Fruit fly (Drosophila melanogaster) whole organism, embryonic: ENCODE data around the gene Ant2.
A peak's percentile ranks its signal among the peaks of the same experiment; 100 is the strongest.

Experiments
- B-H2 ChIP-seq: fragments of 200-800 bp; sonication (Bioruptor generic); optimal IDR thresholded peaks from 2 replicates; lab custom pipeline; 2018; ENCODE audit warnings: missing biosample characterization, mild to moderate bottlenecking, missing genetic modification characterization
- Bgb ChIP-seq: fragments of 200-800 bp; sonication (Bioruptor generic); IDR thresholded peaks from 2 replicates; pipeline ENCODE4 v1.3.6; 2022; ENCODE audit warnings: missing biosample characterization, missing genetic modification characterization; ENCODE audit not compliant: partially characterized antibody
- CG12299 ChIP-seq: fragments of 200-800 bp; sonication (Bioruptor generic); optimal IDR thresholded peaks from 2 replicates; lab custom pipeline; 2018; ENCODE audit warnings: missing biosample characterization, mild to moderate bottlenecking, missing genetic modification characterization
- CG12769 ChIP-seq: fragments of 200-800 bp; sonication (Bioruptor generic); optimal IDR thresholded peaks from 2 replicates; lab custom pipeline; 2019; ENCODE audit warnings: missing biosample characterization, mild to moderate bottlenecking, missing genetic modification characterization, moderate library complexity
- CG13296 ChIP-seq: fragments of 200-800 bp; sonication (Bioruptor generic); optimal IDR thresholded peaks from 3 replicates; lab custom pipeline; 2018; ENCODE audit warnings: missing biosample characterization, mild to moderate bottlenecking, missing genetic modification characterization
- CG1792 ChIP-seq: fragments of 200-800 bp; sonication (Bioruptor generic); optimal IDR thresholded peaks from 2 replicates; lab custom pipeline; 2016; ENCODE audit warnings: missing biosample characterization, missing genetic modification characterization
- CG3163 ChIP-seq: fragments of 200-800 bp; sonication (Bioruptor generic); optimal IDR thresholded peaks from 3 replicates; lab custom pipeline; 2016; ENCODE audit warnings: missing biosample characterization, missing genetic modification characterization
- CG3995 ChIP-seq: fragments of 200-800 bp; sonication (Bioruptor generic); optimal IDR thresholded peaks from 3 replicates; lab custom pipeline; 2016; ENCODE audit warnings: missing biosample characterization, missing genetic modification characterization
- CG5180 ChIP-seq: fragments of 200-800 bp; sonication (Bioruptor generic); optimal IDR thresholded peaks from 3 replicates; lab custom pipeline; 2017; ENCODE audit warnings: missing biosample characterization, missing genetic modification characterization, mild to moderate bottlenecking, moderate library complexity, missing genetic modification reagents
- CG6254 ChIP-seq: fragments of 200-800 bp; sonication (Bioruptor generic); optimal IDR thresholded peaks from 3 replicates; lab custom pipeline; 2017; ENCODE audit warnings: mild to moderate bottlenecking, missing biosample characterization, missing genetic modification reagents, missing genetic modification characterization
- CG8281 ChIP-seq: fragments of 200-800 bp; sonication (Bioruptor generic); optimal IDR thresholded peaks from 2 replicates; lab custom pipeline; 2018; ENCODE audit warnings: missing biosample characterization, mild to moderate bottlenecking, missing genetic modification characterization, moderate library complexity
- CG9215 ChIP-seq: fragments of 200-800 bp; sonication (Bioruptor generic); IDR thresholded peaks from 2 replicates; pipeline ENCODE4 v1.3.6; 2022; ENCODE audit warnings: missing biosample characterization, missing genetic modification characterization
- CG9727 ChIP-seq: fragments of 200-800 bp; sonication (Bioruptor generic); optimal IDR thresholded peaks from 3 replicates; lab custom pipeline; 2017; ENCODE audit warnings: missing biosample characterization, mild to moderate bottlenecking, missing genetic modification characterization
- CG9797 ChIP-seq: fragments of 200-800 bp; sonication (Bioruptor generic); optimal IDR thresholded peaks from 3 replicates; lab custom pipeline; 2018; ENCODE audit warnings: missing biosample characterization, mild to moderate bottlenecking, missing genetic modification characterization
- CTCF ChIP-seq: fragments of 200-800 bp; sonication (Bioruptor generic); optimal IDR thresholded peaks from 2 replicates; lab custom pipeline; 2017; ENCODE audit warnings: missing biosample characterization, mild to moderate bottlenecking, missing genetic modification characterization, moderate library complexity
- Chrac-16 ChIP-seq: fragments of 200-800 bp; sonication (Bioruptor generic); optimal IDR thresholded peaks from 3 replicates; lab custom pipeline; 2016; ENCODE audit warnings: missing biosample characterization, missing genetic modification characterization
- D19A ChIP-seq: fragments of 200-800 bp; optimal IDR thresholded peaks from 3 replicates; lab custom pipeline; 2019; ENCODE audit warnings: missing biosample characterization, mild to moderate bottlenecking, missing genetic modification characterization, moderate library complexity
- D19B ChIP-seq: fragments of 200-800 bp; sonication (Bioruptor generic); optimal IDR thresholded peaks from 2 replicates; lab custom pipeline; 2017; ENCODE audit warnings: missing biosample characterization, mild to moderate bottlenecking, missing genetic modification characterization
- Dek ChIP-seq: fragments of 200-800 bp; sonication (Bioruptor generic); optimal IDR thresholded peaks from 3 replicates; lab custom pipeline; 2019; ENCODE audit warnings: missing biosample characterization, mild to moderate bottlenecking, missing genetic modification characterization, moderate library complexity
- Drgx ChIP-seq: fragments of 200-800 bp; sonication (Bioruptor generic); IDR thresholded peaks from 2 replicates; pipeline ENCODE4 v1.3.6; 2022; ENCODE audit warnings: missing biosample characterization, missing genetic modification characterization
- Hand ChIP-seq: fragments of 200-800 bp; sonication (Bioruptor generic); optimal IDR thresholded peaks from 2 replicates; lab custom pipeline; 2017; ENCODE audit warnings: mild to moderate bottlenecking, missing biosample characterization, missing genetic modification reagents, missing genetic modification characterization
- Hr39 ChIP-seq: fragments of >200 bp; optimal IDR thresholded peaks from 2 replicates; lab custom pipeline; 2017
- Nf-YC ChIP-seq: fragments of 200-800 bp; optimal IDR thresholded peaks from 3 replicates; lab custom pipeline; 2019; ENCODE audit warnings: missing biosample characterization, mild to moderate bottlenecking, missing genetic modification characterization, moderate library complexity
- Spps ChIP-seq: fragments of 200-800 bp; sonication (Bioruptor generic); optimal IDR thresholded peaks from 2 replicates; lab custom pipeline; 2018; ENCODE audit warnings: missing biosample characterization, mild to moderate bottlenecking, missing genetic modification characterization
- Xrp1 ChIP-seq: fragments of 200-800 bp; sonication (Bioruptor generic); IDR thresholded peaks from 2 replicates; pipeline ENCODE4 v1.3.6; 2022; ENCODE audit warnings: missing biosample characterization, missing genetic modification characterization
- ase ChIP-seq: fragments of 200-800 bp; sonication (Bioruptor generic); IDR thresholded peaks from 3 replicates; pipeline ENCODE4 v1.3.6; 2022; ENCODE audit warnings: missing biosample characterization, missing genetic modification characterization
- ato ChIP-seq: fragments of 200-800 bp; sonication (Bioruptor generic); IDR thresholded peaks from 2 replicates; pipeline ENCODE4 v1.3.6; 2022; ENCODE audit warnings: missing biosample characterization, missing genetic modification characterization; ENCODE audit not compliant: partially characterized antibody
- bsh ChIP-seq, 2 experiments: fragments of 200-800 bp; sonication (Bioruptor generic); optimal IDR thresholded peaks; 2 replicates each; lab custom pipeline; 2017 to 2018; ENCODE audit warnings: mild to moderate bottlenecking in 2 of 2, missing biosample characterization in 2 of 2, missing genetic modification characterization in 2 of 2, moderate library complexity in 1 of 2
- btn ChIP-seq: fragments of 200-800 bp; sonication (Bioruptor generic); optimal IDR thresholded peaks from 2 replicates; lab custom pipeline; 2016; ENCODE audit warnings: missing biosample characterization, missing genetic modification characterization
- chn ChIP-seq: fragments of 200-800 bp; sonication (Bioruptor generic); optimal IDR thresholded peaks from 2 replicates; lab custom pipeline; 2016; ENCODE audit warnings: missing biosample characterization, missing genetic modification characterization
- da ChIP-seq: fragments of 200-800 bp; sonication (Bioruptor generic); optimal IDR thresholded peaks from 2 replicates; lab custom pipeline; 2016; ENCODE audit warnings: missing biosample characterization, missing genetic modification characterization
- dpn ChIP-seq, 2 experiments: fragments of 200-800 bp; sonication (Bioruptor generic); optimal IDR thresholded peaks; 3 replicates each; lab custom pipeline; 2016; ENCODE audit warnings: missing biosample characterization in 2 of 2, missing genetic modification characterization in 2 of 2
- en ChIP-seq: fragments of 200-800 bp; sonication (Bioruptor generic); optimal IDR thresholded peaks from 2 replicates; lab custom pipeline; 2016; ENCODE audit warnings: missing biosample characterization, missing genetic modification characterization
- gsb-n ChIP-seq: fragments of 200-800 bp; sonication (Bioruptor generic); optimal IDR thresholded peaks from 3 replicates; lab custom pipeline; 2018; ENCODE audit warnings: missing biosample characterization, mild to moderate bottlenecking, missing genetic modification characterization
- hb ChIP-seq: fragments of 200-800 bp; sonication (Bioruptor generic); IDR thresholded peaks from 3 replicates; pipeline ENCODE4 v1.3.6; 2022; ENCODE audit warnings: missing biosample characterization, missing genetic modification characterization; ENCODE audit not compliant: partially characterized antibody
- hbn ChIP-seq: fragments of 200-800 bp; sonication (Bioruptor generic); IDR thresholded peaks from 2 replicates; pipeline ENCODE4 v1.3.6; 2022; ENCODE audit warnings: missing biosample characterization, missing genetic modification characterization; ENCODE audit not compliant: partially characterized antibody
- insv ChIP-seq, 2 experiments: fragments of 200-800 bp; sonication (Bioruptor generic); optimal IDR thresholded peaks; 3 replicates each; lab custom pipeline; 2016 to 2018; ENCODE audit warnings: missing biosample characterization in 2 of 2, missing genetic modification characterization in 2 of 2
- kni ChIP-seq: fragments of 200-800 bp; sonication (Bioruptor generic); optimal IDR thresholded peaks from 3 replicates; lab custom pipeline; 2017; ENCODE audit warnings: mild to moderate bottlenecking, missing biosample characterization, missing genetic modification reagents, missing genetic modification characterization
- maf-S ChIP-seq: fragments of 200-800 bp; sonication (Bioruptor generic); optimal IDR thresholded peaks from 2 replicates; lab custom pipeline; 2016; ENCODE audit warnings: missing biosample characterization, missing genetic modification characterization
- nerfin-1 ChIP-seq: fragments of 200-800 bp; sonication (Bioruptor generic); optimal IDR thresholded peaks from 3 replicates; lab custom pipeline; 2019; ENCODE audit warnings: missing biosample characterization, mild to moderate bottlenecking, missing genetic modification characterization, moderate library complexity
- odd ChIP-seq: fragments of 200-800 bp; sonication (Bioruptor generic); optimal IDR thresholded peaks from 2 replicates; lab custom pipeline; 2017; ENCODE audit warnings: missing biosample characterization, mild to moderate bottlenecking, missing genetic modification characterization
- pb ChIP-seq: fragments of 200-800 bp; sonication (Bioruptor generic); optimal IDR thresholded peaks from 3 replicates; lab custom pipeline; 2016; ENCODE audit warnings: missing biosample characterization, missing genetic modification characterization
- pfk ChIP-seq: fragments of 200-800 bp; sonication (Bioruptor generic); optimal IDR thresholded peaks from 2 replicates; lab custom pipeline; 2018; ENCODE audit warnings: missing biosample characterization, mild to moderate bottlenecking, missing genetic modification characterization, moderate library complexity
- pnt ChIP-seq: fragments of 200-800 bp; sonication (Bioruptor generic); optimal IDR thresholded peaks from 3 replicates; lab custom pipeline; 2016; ENCODE audit warnings: missing biosample characterization, missing genetic modification characterization
- scrt ChIP-seq: fragments of 200-800 bp; sonication (Bioruptor generic); optimal IDR thresholded peaks from 2 replicates; lab custom pipeline; 2018; ENCODE audit warnings: missing biosample characterization, mild to moderate bottlenecking, missing genetic modification characterization, moderate library complexity
- tap ChIP-seq: fragments of 200-800 bp; optimal IDR thresholded peaks from 3 replicates; lab custom pipeline; 2019; ENCODE audit warnings: missing biosample characterization, mild to moderate bottlenecking, missing genetic modification characterization, moderate library complexity
- tin ChIP-seq: fragments of 200-800 bp; sonication (Bioruptor generic); optimal IDR thresholded peaks from 3 replicates; lab custom pipeline; 2016; ENCODE audit warnings: missing biosample characterization, missing genetic modification characterization
- vnd ChIP-seq: fragments of 200-800 bp; sonication (Bioruptor generic); IDR thresholded peaks from 3 replicates; pipeline ENCODE4 v1.3.6; 2022; ENCODE audit warnings: missing biosample characterization, missing genetic modification characterization; ENCODE audit not compliant: partially characterized antibody
- zf30C ChIP-seq: fragments of 200-800 bp; sonication (Bioruptor generic); optimal IDR thresholded peaks from 3 replicates; lab custom pipeline; 2018; ENCODE audit warnings: missing biosample characterization, mild to moderate bottlenecking, missing genetic modification characterization

Ant2 gene

DNA sequence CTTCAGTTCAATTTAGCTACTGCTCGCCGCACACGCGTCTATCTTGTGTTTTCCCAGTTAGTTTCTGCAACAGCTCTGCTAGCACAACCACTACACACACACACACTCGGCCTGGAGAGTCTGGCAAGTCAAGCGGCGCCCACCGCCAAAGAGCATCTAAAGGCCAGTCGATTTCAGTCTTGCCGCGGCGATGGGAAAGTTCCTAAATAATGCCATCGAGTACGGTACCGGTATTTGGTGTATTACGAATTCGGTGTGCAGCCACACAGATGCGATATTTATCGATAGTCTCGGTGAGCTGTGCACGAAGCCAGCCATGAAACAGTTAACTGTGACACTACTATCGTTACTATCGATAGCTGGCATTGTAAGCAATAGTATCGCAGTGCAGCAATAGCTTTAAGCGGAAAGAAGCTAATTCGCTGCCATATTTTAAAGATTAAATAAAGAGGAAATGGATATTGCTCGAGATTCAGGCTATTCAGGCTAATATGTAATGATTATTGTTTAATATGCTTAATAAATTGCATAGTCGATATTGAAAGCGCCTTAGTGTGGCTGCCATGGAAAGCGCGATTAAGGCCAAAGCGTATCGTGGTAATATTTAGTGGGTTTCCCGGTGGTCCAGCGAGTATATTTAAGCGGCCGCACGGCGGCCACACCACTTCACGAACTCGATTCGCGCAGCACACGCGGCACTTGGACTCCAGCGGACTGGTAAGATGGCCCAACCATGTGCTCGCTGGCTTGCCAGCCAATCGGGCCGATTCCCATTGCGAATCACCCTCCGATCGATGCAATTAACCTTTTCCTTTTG lies 41.7 kb downstream of the Ant2 start, which contains the start of gene stx (continued):
- TF ChIP-seq CG5180, result peak; percentile 0
- no peak for TF ChIP-seq pb
- TF ChIP-seq dpn (GFP tag; optimal IDR thresholded peaks at IDR 0.05; lab: Kevin White, UChicago), result no peak
- no peak for TF ChIP-seq tin (GFP tag; lab: Kevin White, UChicago)
- TF ChIP-seq Dek (tag; lab: Kevin White, UChicago), result peak; percentile 35
- no peak for TF ChIP-seq da (GFP tag; lab: Kevin White, UChicago)
- TF ChIP-seq CG3995 (GFP tag; lab: Kevin White, UChicago), result peak; percentile 98
- no peak for TF ChIP-seq Hand
- TF ChIP-seq CG12299 (tag; lab: Kevin White, UChicago), result no peak
- no peak for TF ChIP-seq en
- peak; percentile 30 for TF ChIP-seq CG1792 (GFP tag; lab: Kevin White, UChicago)
- TF ChIP-seq Bgb, result peak; percentile 97
- peak in 1 of 2 experiments; percentile 13 for TF ChIP-seq insv (GFP tag; optimal IDR thresholded peaks at IDR 0.05; lab: Kevin White, UChicago)
- TF ChIP-seq CG9215 (GFP tag; lab: Robert Waterston, UW), result no peak
- no peak for TF ChIP-seq D19B (GFP tag; lab: Kevin White, UChicago)
- peak; percentile 12 for TF ChIP-seq odd (GFP tag; lab: Kevin White, UChicago)
- TF ChIP-seq CG9797 (GFP tag; lab: Kevin White, UChicago), result peak; percentile 99
- peak; percentile 37 for TF ChIP-seq CG13296 (GFP tag; lab: Kevin White, UChicago)
- no peak for TF ChIP-seq ase (GFP tag; lab: Robert Waterston, UW)
- TF ChIP-seq CG3163 (GFP tag; lab: Kevin White, UChicago), result no peak
- TF ChIP-seq gsb-n (tag; lab: Kevin White, UChicago), result peak; percentile 2
- TF ChIP-seq CG6254 (GFP tag; lab: Kevin White, UChicago), result no peak
- TF ChIP-seq ato, result peak; percentile 90
- peak; percentile 70 for TF ChIP-seq Nf-YC (tag; lab: Kevin White, UChicago)
- TF ChIP-seq D19A (tag; lab: Kevin White, UChicago), result no peak
- TF ChIP-seq Drgx, result peak; percentile 5; the same call in 1 of the 2 replicates
- no peak for TF ChIP-seq Chrac-16 (GFP tag; lab: Kevin White, UChicago)
- no peak for TF ChIP-seq pnt (GFP tag; lab: Kevin White, UChicago)
- no peak for TF ChIP-seq chn
- TF ChIP-seq btn (GFP tag; lab: Kevin White, UChicago), result no peak
- TF ChIP-seq CTCF (GFP tag; lab: Kevin White, UChicago), result peak; percentile 5
- TF ChIP-seq B-H2, result no peak
- TF ChIP-seq Xrp1, result peak; percentile 44
- TF ChIP-seq nerfin-1, result no peak
- no peak for TF ChIP-seq Hr39 (lab: Kevin White, UChicago)
- peak; percentile 54 for TF ChIP-seq kni
- peak; percentile 92 for TF ChIP-seq hbn
- no peak for TF ChIP-seq maf-S (GFP tag; lab: Kevin White, UChicago)
- TF ChIP-seq CG9727 (GFP tag; lab: Kevin White, UChicago), result no peak
- peak; percentile 49 for TF ChIP-seq CG12769 (tag; lab: Kevin White, UChicago)
- no peak for TF ChIP-seq zf30C (GFP tag; lab: Kevin White, UChicago)
- no peak for TF ChIP-seq pfk (GFP tag; lab: Kevin White, UChicago)
- TF ChIP-seq scrt (GFP tag; lab: Kevin White, UChicago), result peak; percentile 47
- peak in 1 of 2 experiments; percentile 15 for TF ChIP-seq bsh (GFP tag; optimal IDR thresholded peaks at IDR 0.05; lab: Kevin White, UChicago)
- no peak for TF ChIP-seq Spps (tag; lab: Kevin White, UChicago)
- TF ChIP-seq hb, result peak; percentile 98
- peak; percentile 98 for TF ChIP-seq vnd (GFP tag; lab: Robert Waterston, UW)
- TF ChIP-seq tap (tag; lab: Kevin White, UChicago), result no peak
- TF ChIP-seq CG8281, result no peak
